Worm (Caenorhabditis elegans) whole organism, L4 larva: ENCODE data around the gene npr-37.
"Not testable (repeated sequence)": the region's sequence is repeated elsewhere in the genome, so short reads cannot be mapped to it uniquely, and the experiment has no call there.

Experiments used
- ceh-62 ChIP-seq: sonication (generic microtip); optimal IDR thresholded peaks from 2 replicates; lab custom pipeline; 2017; ENCODE audit warnings: missing biosample characterization, missing genetic modification characterization
- lin-1 ChIP-seq: fragments of 200-800 bp; sonication (Bioruptor generic); IDR thresholded peaks from 2 replicates; pipeline ENCODE4 v1.3.6; 2022; ENCODE audit warnings: missing genetic modification reagents, missing genetic modification characterization, missing compliant biosample characterization
- nhr-11 ChIP-seq: fragments of 150-350 bp; optimal IDR thresholded peaks from 2 replicates; lab custom pipeline; 2014; ENCODE audit warnings: missing biosample characterization, missing genetic modification characterization
- unc-130 ChIP-seq: sonication (generic microtip); optimal IDR thresholded peaks from 2 replicates; lab custom pipeline; 2016; ENCODE audit warnings: missing genetic modification reagents, missing genetic modification characterization, missing compliant biosample characterization

- not testable (repeated sequence) for TF ChIP-seq unc-130 (GFP tag; lab: Kevin White, UChicago); lin-1 (GFP tag; lab: Robert Waterston, UW); ceh-62 (tag; lab: Kevin White, UChicago); nhr-11 (tag; lab: Kevin White, UChicago)
These were observed 24.4 kb upstream of the npr-37 start for ce11 chrIV:505254-505817.
